Worm (Caenorhabditis elegans): ENCODE data around the gene T23D5.3.

Gene T23D5.3

ce11 chrV:15766122-15766594, 32.7 kb upstream of the T23D5.3 start, which contains the start of the genes haf-3 and F57A10.2 (continued):
- no peak for TF ChIP-seq C08G9.2 (tag; optimal IDR thresholded peaks at IDR 0.05)
- no peak for TF ChIP-seq T23F11.4 (GFP tag; optimal IDR thresholded peaks at IDR 0.05)
- TF ChIP-seq pqm-1 (tag; optimal IDR thresholded peaks at IDR 0.05), result no peak
- TF ChIP-seq ceh-24 (tag; optimal IDR thresholded peaks at IDR 0.05), result no peak
- TF ChIP-seq nfya-1 (tag; optimal IDR thresholded peaks at IDR 0.05), result peak; percentile 77
- peak; percentile 76 for TF ChIP-seq unc-42 (tag; optimal IDR thresholded peaks at IDR 0.05)
- no peak for TF ChIP-seq mec-3 (tag; optimal IDR thresholded peaks at IDR 0.05; ENCODE audit: borderline replicate concordance)
- TF ChIP-seq ceh-30 (tag; optimal IDR thresholded peaks at IDR 0.05), result peak; percentile 84
- no peak for TF ChIP-seq nhr-232 (tag; optimal IDR thresholded peaks at IDR 0.05)
- no peak for TF ChIP-seq nhr-11 (tag; optimal IDR thresholded peaks at IDR 0.05)
- no peak for TF ChIP-seq ceh-14 (tag; optimal IDR thresholded peaks at IDR 0.05)
- no peak for TF ChIP-seq tbx-7 (tag; optimal IDR thresholded peaks at IDR 0.05)
- TF ChIP-seq unc-3 (GFP tag; conservative IDR thresholded peaks at IDR 0.05), result no peak
- TF ChIP-seq unc-3 (tag; optimal IDR thresholded peaks at IDR 0.05), result peak; percentile 13
- no peak for TF ChIP-seq pros-1 (tag; optimal IDR thresholded peaks at IDR 0.05)
- TF ChIP-seq ref-2 (tag; optimal IDR thresholded peaks at IDR 0.05), result no peak
- no peak for TF ChIP-seq elt-4 (tag; optimal IDR thresholded peaks at IDR 0.05)
- no peak for TF ChIP-seq K09A11.1 (tag; optimal IDR thresholded peaks at IDR 0.05; ENCODE audit: insufficient read depth)
- TF ChIP-seq npax-4 (tag; optimal IDR thresholded peaks at IDR 0.05), result no peak
- no peak for TF ChIP-seq pax-1 (tag; optimal IDR thresholded peaks at IDR 0.05)
- TF ChIP-seq ceh-22 (tag; optimal IDR thresholded peaks at IDR 0.05), result no peak
- no peak for TF ChIP-seq syd-9 (tag; optimal IDR thresholded peaks at IDR 0.05)
- no peak for TF ChIP-seq Y22D7AL.16 (tag; optimal IDR thresholded peaks at IDR 0.05)
- TF ChIP-seq ceh-48 (tag; optimal IDR thresholded peaks at IDR 0.05), result no peak
- no peak for TF ChIP-seq fkh-10 (GFP tag; optimal IDR thresholded peaks at IDR 0.05)
- TF ChIP-seq K02D7.2 (tag; optimal IDR thresholded peaks at IDR 0.05), result no peak
- no peak for TF ChIP-seq hlh-13 (GFP tag; optimal IDR thresholded peaks at IDR 0.05)
- no peak for TF ChIP-seq lim-6 (tag; optimal IDR thresholded peaks at IDR 0.05)
- no peak for TF ChIP-seq ceh-9 (tag; optimal IDR thresholded peaks at IDR 0.05)
- no peak for TF ChIP-seq F13H6.1 (tag; optimal IDR thresholded peaks at IDR 0.05)
- no peak for TF ChIP-seq pha-2 (tag; optimal IDR thresholded peaks at IDR 0.05)
- no peak for TF ChIP-seq madf-2 (tag; optimal IDR thresholded peaks at IDR 0.05)
- no peak for TF ChIP-seq hlh-15 (tag; optimal IDR thresholded peaks at IDR 0.05)
- TF ChIP-seq hlh-8 (tag; optimal IDR thresholded peaks at IDR 0.05), result no peak
- peak; percentile 8 for TF ChIP-seq gmeb-2 (tag; optimal IDR thresholded peaks at IDR 0.05)
- TF ChIP-seq fax-1 (tag; optimal IDR thresholded peaks at IDR 0.05), result no peak
- TF ChIP-seq eyg-1 (tag; optimal IDR thresholded peaks at IDR 0.05), result no peak
- TF ChIP-seq sox-4 (tag; optimal IDR thresholded peaks at IDR 0.05), result no peak
- peak; percentile 14 for TF ChIP-seq pat-9 (tag; optimal IDR thresholded peaks at IDR 0.05)
- TF ChIP-seq ceh-45 (GFP tag; IDR thresholded peaks at IDR 0.05), result no peak
- TF ChIP-seq zip-5 (tag; optimal IDR thresholded peaks at IDR 0.05), result no peak
- no peak for TF ChIP-seq pag-3 (tag; optimal IDR thresholded peaks at IDR 0.05; ENCODE audit: borderline replicate concordance)
- TF ChIP-seq ztf-16 (tag; optimal IDR thresholded peaks at IDR 0.05), result peak; percentile 10
- peak; percentile 2 for TF ChIP-seq ttx-3 (tag; optimal IDR thresholded peaks at IDR 0.05)
- TF ChIP-seq unc-55 (GFP tag; optimal IDR thresholded peaks at IDR 0.05), result peak; percentile 39
- peak; percentile 54 for TF ChIP-seq elt-2 (tag; optimal IDR thresholded peaks at IDR 0.05)
- TF ChIP-seq sdc-2 (tag; optimal IDR thresholded peaks at IDR 0.05), result no peak
- peak; percentile 10 for TF ChIP-seq lin-11 (tag; optimal IDR thresholded peaks at IDR 0.05)
- no peak for TF ChIP-seq fkh-6 (tag; optimal IDR thresholded peaks at IDR 0.05)
- no peak for TF ChIP-seq ceh-19 (GFP tag; optimal IDR thresholded peaks at IDR 0.05)
- no peak for TF ChIP-seq che-1 (tag; optimal IDR thresholded peaks at IDR 0.05)
- no peak for TF ChIP-seq ahr-1 (tag; optimal IDR thresholded peaks at IDR 0.05)
- TF ChIP-seq ceh-34 (tag; optimal IDR thresholded peaks at IDR 0.05), result peak; percentile 4
